Fruit fly (Drosophila melanogaster): ENCODE data around the gene TotF.

TotF gene

DNA sequence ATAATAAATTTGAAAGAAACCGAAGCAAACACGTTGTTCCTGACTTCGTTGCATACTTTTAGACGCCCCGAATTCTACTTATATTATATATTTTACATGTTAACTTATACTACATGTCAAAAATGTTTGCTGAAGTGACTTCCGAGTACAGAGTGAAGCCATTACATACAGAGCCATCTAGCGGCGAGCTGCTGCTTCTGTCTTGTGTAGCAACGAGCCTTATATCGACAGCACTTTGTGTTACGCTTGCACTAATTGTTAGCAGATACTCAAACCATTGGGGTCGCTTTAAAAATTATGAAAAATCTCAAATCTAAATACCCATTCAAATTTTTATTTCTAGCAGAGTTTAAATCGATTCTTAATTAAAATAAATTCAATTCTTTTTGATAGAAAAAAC lies 24.7 kb downstream of the TotF start (continued):
- TF ChIP-seq CG9797 (GFP tag; optimal IDR thresholded peaks at IDR 0.05) (no peak), Opbp (GFP tag; IDR thresholded peaks at IDR 0.05; ENCODE audit: partially characterized antibody) (peak; percentile 70), unpg (GFP tag; optimal IDR thresholded peaks at IDR 0.05) (peak; percentile 59), gsb-n (tag; optimal IDR thresholded peaks at IDR 0.05) (peak; percentile 90), Blimp-1 (GFP tag; optimal IDR thresholded peaks at IDR 0.05) (peak; percentile 62), CG12769 (tag; optimal IDR thresholded peaks at IDR 0.05) (peak; percentile 61), CG1647 (GFP tag; optimal IDR thresholded peaks at IDR 0.05) (peak; percentile 56), unc-4 (GFP tag; IDR thresholded peaks at IDR 0.05; ENCODE audit: partially characterized antibody) (no peak), Sry-β (GFP tag; optimal IDR thresholded peaks at IDR 0.05) (no peak), Ada2b (GFP tag; IDR thresholded peaks at IDR 0.05) (no peak), CG8388 (GFP tag; optimal IDR thresholded peaks at IDR 0.05) (peak; percentile 22), CG34224 (GFP tag; IDR thresholded peaks at IDR 0.05; ENCODE audit: partially characterized antibody) (no peak), CG6683 (GFP tag; optimal IDR thresholded peaks at IDR 0.05) (peak; percentile 40), Dip3 (GFP tag; optimal IDR thresholded peaks at IDR 0.05) (peak; percentile 61), CG5180 (GFP tag; optimal IDR thresholded peaks at IDR 0.05) (peak; percentile 60), CG10366 (GFP tag; IDR thresholded peaks at IDR 0.05) (peak; percentile 58), CG17829 (tag; optimal IDR thresholded peaks at IDR 0.05) (peak; percentile 82), zen2 (GFP tag; IDR thresholded peaks at IDR 0.05; ENCODE audit: partially characterized antibody) (no peak), zfh2 (GFP tag; optimal IDR thresholded peaks at IDR 0.05) (peak; percentile 69), CG11723 (GFP tag; optimal IDR thresholded peaks at IDR 0.05) (no peak), Taf1 (GFP tag; IDR thresholded peaks at IDR 0.05) (no peak), CG6689 (GFP tag; IDR thresholded peaks at IDR 0.05) (no peak), CG18262 (tag; optimal IDR thresholded peaks at IDR 0.05) (peak; percentile 64), caup (GFP tag; optimal IDR thresholded peaks at IDR 0.05; ENCODE audit: severe bottlenecking) (peak; percentile 69), Dp (GFP tag; optimal IDR thresholded peaks at IDR 0.05) (peak; percentile 36), D19B (GFP tag; optimal IDR thresholded peaks at IDR 0.05) (peak; percentile 22), CG7963 (GFP tag; IDR thresholded peaks at IDR 0.05; ENCODE audit: partially characterized antibody) (no peak), pros (GFP tag; optimal IDR thresholded peaks at IDR 0.05) (no peak), lmd (GFP tag; IDR thresholded peaks at IDR 0.05) (peak; percentile 59; the same call in 1 of the 2 replicates), psq (GFP tag; optimal IDR thresholded peaks at IDR 0.05) (peak; percentile 16), corto (GFP tag; optimal IDR thresholded peaks at IDR 0.05) (no peak), Med (GFP tag) (peak; percentile 97), dysf (GFP tag; IDR thresholded peaks at IDR 0.05) (peak; percentile 66), maf-S (GFP tag; optimal IDR thresholded peaks at IDR 0.05) (peak; percentile 68), CG13775 (GFP tag; optimal IDR thresholded peaks at IDR 0.05) (peak; percentile 61), CG13894 (tag; optimal IDR thresholded peaks at IDR 0.05) (peak; percentile 83), CG18476 (GFP tag; optimal IDR thresholded peaks at IDR 0.05) (peak; percentile 87), ems (GFP tag; optimal IDR thresholded peaks at IDR 0.05) (peak; percentile 63), C15 (GFP tag; IDR thresholded peaks at IDR 0.05) (no peak), CG18619 (GFP tag; optimal IDR thresholded peaks at IDR 0.05) (peak; percentile 48), Dll (GFP tag; IDR thresholded peaks at IDR 0.05; ENCODE audit: partially characterized antibody) (no peak), br (optimal IDR thresholded peaks at IDR 0.05) (no peak), CG12104 (GFP tag; optimal IDR thresholded peaks at IDR 0.05) (peak; percentile 9), sr (GFP tag; IDR thresholded peaks at IDR 0.05) (0 out of 3 replicates have a peak, but pooled peaks have one; percentile 13), CG30020 (tag; optimal IDR thresholded peaks at IDR 0.05) (peak; percentile 3), bbx (GFP tag; IDR thresholded peaks at IDR 0.05; ENCODE audit: partially characterized antibody) (peak; percentile 33), CG12391 (tag; optimal IDR thresholded peaks at IDR 0.05) (peak; percentile 65), stwl (tag; optimal IDR thresholded peaks at IDR 0.05) (peak; percentile 73), schlank (tag; optimal IDR thresholded peaks at IDR 0.05) (no peak), Dip2 (GFP tag; IDR thresholded peaks at IDR 0.05) (no peak)

Data from whole organism, embryonic.